Fruit fly (Drosophila melanogaster): ENCODE results near the gene CG5280.
A peak's percentile ranks its signal among the peaks of the same experiment; 100 is the strongest.

The CG5280 gene

DNA sequence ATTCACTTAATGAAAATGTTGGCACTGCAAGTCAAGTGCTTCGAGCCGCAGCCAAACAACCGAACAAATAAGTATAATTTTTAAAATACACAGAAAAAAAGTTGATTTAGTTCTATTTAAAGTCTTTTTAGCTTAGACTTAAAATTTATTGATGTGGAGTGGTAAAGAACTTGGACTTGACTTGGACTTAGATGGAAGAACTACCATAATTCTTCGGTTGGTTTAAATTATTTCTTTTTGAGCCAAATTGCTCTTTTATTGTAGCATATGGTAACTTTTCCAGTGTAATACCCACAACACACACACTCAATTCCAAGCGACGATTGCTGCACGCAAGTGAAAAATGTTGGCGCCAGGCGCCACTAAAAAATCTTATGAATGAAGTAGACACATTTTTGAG, 38.0 kb upstream of the CG5280 start (continued):
- TF ChIP-seq CG8478 (optimal IDR thresholded peaks at IDR 0.05), result no peak
- no peak for TF ChIP-seq p53 (GFP tag; optimal IDR thresholded peaks at IDR 0.05)
- TF ChIP-seq tin (GFP tag; optimal IDR thresholded peaks at IDR 0.05), result peak; percentile 47
- no peak for TF ChIP-seq CG32532 (GFP tag; IDR thresholded peaks at IDR 0.05)
- TF ChIP-seq Dp (GFP tag; optimal IDR thresholded peaks at IDR 0.05), result no peak
- no peak for TF ChIP-seq CG6654 (GFP tag; optimal IDR thresholded peaks at IDR 0.05)
- TF ChIP-seq NfI (GFP tag; optimal IDR thresholded peaks at IDR 0.05), result no peak
- TF ChIP-seq bab2 (GFP tag; optimal IDR thresholded peaks at IDR 0.05), result peak; percentile 51
- TF ChIP-seq oc (tag; optimal IDR thresholded peaks at IDR 0.05), result no peak
- 0 out of 3 replicates have a peak, but pooled peaks have one; percentile 13 for TF ChIP-seq otp (GFP tag; IDR thresholded peaks at IDR 0.05)
- no peak for TF ChIP-seq fu2 (GFP tag; optimal IDR thresholded peaks at IDR 0.05)
- no peak for TF ChIP-seq CG12942 (GFP tag; optimal IDR thresholded peaks at IDR 0.05)
- no peak for TF ChIP-seq CG18599 (GFP tag; optimal IDR thresholded peaks at IDR 0.05)
- no peak for TF ChIP-seq BtbVII (GFP tag; optimal IDR thresholded peaks at IDR 0.05)
- TF ChIP-seq NC2α (GFP tag; optimal IDR thresholded peaks at IDR 0.05), result peak; percentile 6
- peak; percentile 28 for TF ChIP-seq Hr3 (GFP tag; optimal IDR thresholded peaks at IDR 0.05)
- no peak for TF ChIP-seq CG1647 (GFP tag; optimal IDR thresholded peaks at IDR 0.05)
- TF ChIP-seq lola (GFP tag; optimal IDR thresholded peaks at IDR 0.05), result peak in 1 of 3 experiments; percentile 76
- TF ChIP-seq zfh1 (GFP tag; IDR thresholded peaks at IDR 0.05), result peak; percentile 52; the same call in 1 of the 3 replicates
- TF ChIP-seq Ets65A (GFP tag), result peak; percentile 92
- no peak for TF ChIP-seq ato (GFP tag; IDR thresholded peaks at IDR 0.05; ENCODE audit: partially characterized antibody)
- TF ChIP-seq CG5180 (GFP tag; optimal IDR thresholded peaks at IDR 0.05), result no peak
- TF ChIP-seq Myb (GFP tag; optimal IDR thresholded peaks at IDR 0.05), result no peak
- no peak for TF ChIP-seq CG2889 (GFP tag; IDR thresholded peaks at IDR 0.05)
- peak; percentile 59; the same call in 1 of the 2 replicates for TF ChIP-seq HLH3B (GFP tag; IDR thresholded peaks at IDR 0.05)
- TF ChIP-seq CG2678 (tag; optimal IDR thresholded peaks at IDR 0.05), result peak; percentile 41
- no peak for TF ChIP-seq CG9215 (GFP tag; IDR thresholded peaks at IDR 0.05)
- no peak for TF ChIP-seq CG6813 (GFP tag; optimal IDR thresholded peaks at IDR 0.05)
- peak; percentile 12 for TF ChIP-seq NK7.1 (GFP tag; optimal IDR thresholded peaks at IDR 0.05)
- no peak for TF ChIP-seq Rfx (GFP tag; IDR thresholded peaks at IDR 0.05)
- 0 out of 2 replicates have a peak, but pooled peaks have one; percentile 6 for TF ChIP-seq CG5953 (GFP tag; IDR thresholded peaks at IDR 0.05)
- peak; percentile 6 for TF ChIP-seq CG2875 (GFP tag; optimal IDR thresholded peaks at IDR 0.05)
- no peak for TF ChIP-seq gsb (GFP tag; IDR thresholded peaks at IDR 0.05)
- TF ChIP-seq CG6254 (GFP tag; optimal IDR thresholded peaks at IDR 0.05), result no peak
- TF ChIP-seq schlank (tag; optimal IDR thresholded peaks at IDR 0.05), result no peak
- TF ChIP-seq tap (tag; optimal IDR thresholded peaks at IDR 0.05), result no peak
- peak; percentile 55 for TF ChIP-seq CG33557 (GFP tag; optimal IDR thresholded peaks at IDR 0.05)
- TF ChIP-seq CG4282 (GFP tag; optimal IDR thresholded peaks at IDR 0.05), result no peak
- TF ChIP-seq CG15073 (GFP tag; optimal IDR thresholded peaks at IDR 0.05), result no peak
- no peak for TF ChIP-seq zen2 (GFP tag; IDR thresholded peaks at IDR 0.05; ENCODE audit: partially characterized antibody)
- no peak for TF ChIP-seq tio (GFP tag; optimal IDR thresholded peaks at IDR 0.05)
- no peak for TF ChIP-seq abd-A (tag; optimal IDR thresholded peaks at IDR 0.05)
- peak; percentile 10 for TF ChIP-seq ewg (GFP tag; optimal IDR thresholded peaks at IDR 0.05)
- TF ChIP-seq lbe (GFP tag; optimal IDR thresholded peaks at IDR 0.05), result no peak
- TF ChIP-seq kni (GFP tag; optimal IDR thresholded peaks at IDR 0.05), result no peak
- no peak for TF ChIP-seq hb (GFP tag; IDR thresholded peaks at IDR 0.05; ENCODE audit: partially characterized antibody)
- TF ChIP-seq Xrp1 (GFP tag; IDR thresholded peaks at IDR 0.05), result peak; percentile 68; the same call in 1 of the 2 replicates
- TF ChIP-seq Doc3 (GFP tag; IDR thresholded peaks at IDR 0.05; ENCODE audit: partially characterized antibody), result no peak
- peak; percentile 69 for TF ChIP-seq CG8924 (tag; optimal IDR thresholded peaks at IDR 0.05)
- TF ChIP-seq CG17359 (tag; optimal IDR thresholded peaks at IDR 0.05), result peak; percentile 20
- TF ChIP-seq pho (GFP tag; optimal IDR thresholded peaks at IDR 0.05), result no peak
